Fruit fly (Drosophila melanogaster) whole organism, prepupa: ENCODE results near the gene CG31371.

Source experiments
- Blimp-1 ChIP-seq: fragments of 200-800 bp; sonication (Bioruptor generic); optimal IDR thresholded peaks from 3 replicates; lab custom pipeline; 2017; ENCODE audit warnings: missing biosample characterization, missing genetic modification characterization, mild to moderate bottlenecking, moderate library complexity, missing genetic modification reagents
- CG10631 ChIP-seq: fragments of 200-800 bp; sonication (Bioruptor generic); optimal IDR thresholded peaks from 2 replicates; lab custom pipeline; 2016; ENCODE audit warnings: missing biosample characterization, missing genetic modification characterization
- CG10669 ChIP-seq: fragments of 200-800 bp; sonication (Bioruptor generic); optimal IDR thresholded peaks from 3 replicates; lab custom pipeline; 2018; ENCODE audit warnings: missing biosample characterization, mild to moderate bottlenecking, missing genetic modification characterization, moderate library complexity
- CG11294 ChIP-seq: fragments of 200-800 bp; sonication (Bioruptor generic); IDR thresholded peaks from 2 replicates; pipeline ENCODE4 v1.3.6; 2022; ENCODE audit warnings: missing biosample characterization, missing genetic modification characterization
- CG11762 ChIP-seq: fragments of 200-800 bp; sonication (Bioruptor generic); optimal IDR thresholded peaks from 3 replicates; lab custom pipeline; 2016; ENCODE audit warnings: missing biosample characterization, missing genetic modification characterization; ENCODE audit not compliant: insufficient read depth
- CG15336 ChIP-seq: fragments of 200-800 bp; sonication (Bioruptor generic); IDR thresholded peaks from 2 replicates; pipeline ENCODE4 v1.3.6; 2022; ENCODE audit warnings: missing biosample characterization, missing genetic modification characterization
- CG1621 ChIP-seq: fragments of 200-800 bp; sonication (Bioruptor generic); optimal IDR thresholded peaks from 3 replicates; lab custom pipeline; 2018; ENCODE audit warnings: missing biosample characterization, mild to moderate bottlenecking, missing genetic modification characterization
- CG16779 ChIP-seq: fragments of 200-800 bp; sonication (Bioruptor generic); optimal IDR thresholded peaks from 3 replicates; lab custom pipeline; 2017; ENCODE audit warnings: missing biosample characterization, mild to moderate bottlenecking, missing genetic modification characterization
- CG3032 ChIP-seq: fragments of 200-800 bp; optimal IDR thresholded peaks from 2 replicates; lab custom pipeline; 2019; ENCODE audit warnings: missing biosample characterization, mild to moderate bottlenecking, missing genetic modification characterization, moderate library complexity
- CG31627 ChIP-seq: fragments of 200-800 bp; sonication (Bioruptor generic); optimal IDR thresholded peaks from 3 replicates; lab custom pipeline; 2016; ENCODE audit warnings: missing biosample characterization, missing genetic modification characterization
- CG32006 ChIP-seq: fragments of 200-800 bp; sonication (Bioruptor generic); optimal IDR thresholded peaks from 3 replicates; lab custom pipeline; 2017; ENCODE audit warnings: missing biosample characterization, mild to moderate bottlenecking, missing genetic modification characterization
- CG34406 ChIP-seq: fragments of 200-800 bp; sonication (Bioruptor generic); optimal IDR thresholded peaks from 3 replicates; lab custom pipeline; 2016; ENCODE audit warnings: missing biosample characterization, missing genetic modification characterization
- CG3919 ChIP-seq: fragments of 200-800 bp; sonication (Bioruptor generic); optimal IDR thresholded peaks from 3 replicates; lab custom pipeline; 2016; ENCODE audit warnings: missing biosample characterization, missing genetic modification characterization
- CG4318 ChIP-seq: fragments of 200-800 bp; sonication (Bioruptor generic); optimal IDR thresholded peaks from 3 replicates; lab custom pipeline; 2017; ENCODE audit warnings: missing biosample characterization, mild to moderate bottlenecking, missing genetic modification characterization
- CG6276 ChIP-seq: fragments of 200-800 bp; sonication (Bioruptor generic); optimal IDR thresholded peaks from 2 replicates; lab custom pipeline; 2017; ENCODE audit warnings: missing biosample characterization, mild to moderate bottlenecking, missing genetic modification characterization
- CG6792 ChIP-seq: fragments of 200-800 bp; sonication (Bioruptor generic); optimal IDR thresholded peaks from 3 replicates; lab custom pipeline; 2016; ENCODE audit warnings: missing biosample characterization, missing genetic modification characterization
- CG6808 ChIP-seq: fragments of 200-800 bp; sonication (Bioruptor generic); optimal IDR thresholded peaks from 3 replicates; lab custom pipeline; 2017; ENCODE audit warnings: missing biosample characterization, missing genetic modification characterization, mild to moderate bottlenecking, moderate library complexity, missing genetic modification reagents
- CG6854 ChIP-seq: fragments of 200-800 bp; sonication (Bioruptor generic); optimal IDR thresholded peaks from 2 replicates; lab custom pipeline; 2017; ENCODE audit warnings: missing biosample characterization, mild to moderate bottlenecking, missing genetic modification characterization
- CG7368 ChIP-seq: fragments of 200-800 bp; sonication (Bioruptor generic); optimal IDR thresholded peaks from 3 replicates; lab custom pipeline; 2016; ENCODE audit warnings: missing biosample characterization, missing genetic modification characterization
- CG8119 ChIP-seq: fragments of 200-800 bp; sonication (Bioruptor generic); IDR thresholded peaks from 3 replicates; pipeline ENCODE4 v1.3.6; 2022; ENCODE audit warnings: missing biosample characterization, missing genetic modification characterization
- CG8319 ChIP-seq: fragments of 200-800 bp; sonication (Bioruptor generic); optimal IDR thresholded peaks from 3 replicates; lab custom pipeline; 2016; ENCODE audit warnings: missing biosample characterization, missing genetic modification characterization
- CG8632 ChIP-seq: fragments of 200-800 bp; sonication (Bioruptor generic); optimal IDR thresholded peaks from 3 replicates; lab custom pipeline; 2016; ENCODE audit warnings: missing biosample characterization, missing genetic modification characterization
- CG9139 ChIP-seq: fragments of 200-800 bp; sonication (Bioruptor generic); optimal IDR thresholded peaks from 3 replicates; lab custom pipeline; 2017; ENCODE audit warnings: missing biosample characterization, mild to moderate bottlenecking, missing genetic modification characterization
- Eip75B ChIP-seq: fragments of 200-800 bp; sonication (Bioruptor generic); optimal IDR thresholded peaks from 3 replicates; lab custom pipeline; 2016; ENCODE audit warnings: missing biosample characterization, missing genetic modification characterization
- Eip78C ChIP-seq: fragments of 200-800 bp; sonication (Bioruptor generic); peaks from one replicate; lab custom pipeline; 2016; ENCODE audit warnings: missing biosample characterization, missing genetic modification characterization
- Eip93F ChIP-seq: fragments of 200-800 bp; sonication (Bioruptor generic); optimal IDR thresholded peaks from 2 replicates; lab custom pipeline; 2016; ENCODE audit warnings: missing biosample characterization, mild to moderate bottlenecking, missing genetic modification characterization
- Ets21C ChIP-seq: fragments of 200-800 bp; sonication (Bioruptor generic); optimal IDR thresholded peaks from 3 replicates; lab custom pipeline; 2016; ENCODE audit warnings: missing biosample characterization, missing genetic modification characterization
- Ets96B ChIP-seq: fragments of 200-800 bp; optimal IDR thresholded peaks from 2 replicates; lab custom pipeline; 2019; ENCODE audit warnings: missing biosample characterization, mild to moderate bottlenecking, missing genetic modification characterization, moderate library complexity
- Gug ChIP-seq: fragments of 200-800 bp; sonication (Bioruptor generic); IDR thresholded peaks from 2 replicates; pipeline ENCODE4 v1.3.6; 2022; ENCODE audit warnings: missing biosample characterization, missing genetic modification characterization
- Hr38 ChIP-seq: sonication (Bioruptor generic); optimal IDR thresholded peaks from 2 replicates; lab custom pipeline; 2016; ENCODE audit warnings: missing biosample characterization, missing genetic modification characterization
- Hr39 ChIP-seq: fragments of 200-800 bp; sonication (Bioruptor generic); optimal IDR thresholded peaks from 2 replicates; lab custom pipeline; 2016; ENCODE audit warnings: missing biosample characterization, missing genetic modification characterization
- Lpt ChIP-seq: fragments of 200-800 bp; sonication (Bioruptor generic); optimal IDR thresholded peaks from 3 replicates; lab custom pipeline; 2016; ENCODE audit warnings: missing biosample characterization, missing genetic modification characterization
- Smox ChIP-seq: fragments of 200-800 bp; sonication (Bioruptor generic); optimal IDR thresholded peaks from 3 replicates; lab custom pipeline; 2016; ENCODE audit warnings: missing biosample characterization, missing genetic modification characterization
- Sox102F ChIP-seq: fragments of 200-800 bp; sonication (Bioruptor generic); optimal IDR thresholded peaks from 2 replicates; lab custom pipeline; 2016; ENCODE audit warnings: missing biosample characterization, mild to moderate bottlenecking, missing genetic modification characterization
- Sox14 ChIP-seq: fragments of 200-800 bp; sonication (Bioruptor generic); optimal IDR thresholded peaks from 3 replicates; lab custom pipeline; 2016; ENCODE audit warnings: missing biosample characterization, missing genetic modification characterization
- Sox15 ChIP-seq: fragments of 200-800 bp; sonication (Bioruptor generic); optimal IDR thresholded peaks from 3 replicates; lab custom pipeline; 2016; ENCODE audit warnings: missing biosample characterization, missing genetic modification characterization
- achi ChIP-seq: fragments of 200-800 bp; sonication (Bioruptor generic); optimal IDR thresholded peaks from 3 replicates; lab custom pipeline; 2016; ENCODE audit warnings: missing biosample characterization, missing genetic modification characterization
- acj6 ChIP-seq: fragments of 200-800 bp; sonication (Bioruptor generic); optimal IDR thresholded peaks from 3 replicates; lab custom pipeline; 2016; ENCODE audit warnings: missing biosample characterization, missing genetic modification characterization
- cyc ChIP-seq: fragments of 200-800 bp; sonication (Bioruptor generic); optimal IDR thresholded peaks from 3 replicates; lab custom pipeline; 2016; ENCODE audit warnings: missing biosample characterization, missing genetic modification characterization
- dac ChIP-seq: fragments of 200-800 bp; sonication (Bioruptor generic); optimal IDR thresholded peaks from 2 replicates; lab custom pipeline; 2017; ENCODE audit warnings: missing biosample characterization, mild to moderate bottlenecking, missing genetic modification characterization
- eg ChIP-seq: fragments of 200-800 bp; sonication (Bioruptor generic); IDR thresholded peaks from 3 replicates; pipeline ENCODE4 v1.3.6; 2022; ENCODE audit warnings: missing biosample characterization, missing genetic modification characterization
- esn ChIP-seq: fragments of 200-800 bp; sonication (Bioruptor generic); optimal IDR thresholded peaks from 2 replicates; lab custom pipeline; 2016; ENCODE audit warnings: missing biosample characterization, mild to moderate bottlenecking, missing genetic modification characterization, moderate library complexity
- fd59A ChIP-seq: fragments of 200-800 bp; sonication (Bioruptor generic); optimal IDR thresholded peaks from 2 replicates; lab custom pipeline; 2017; ENCODE audit warnings: missing biosample characterization, mild to moderate bottlenecking, missing genetic modification characterization, missing genetic modification reagents
- fd85E ChIP-seq: fragments of 200-800 bp; sonication (Bioruptor generic); optimal IDR thresholded peaks from 3 replicates; lab custom pipeline; 2016; ENCODE audit warnings: missing biosample characterization, missing genetic modification characterization
- lz ChIP-seq: fragments of 200-800 bp; sonication (Bioruptor generic); optimal IDR thresholded peaks from 3 replicates; lab custom pipeline; 2016; ENCODE audit warnings: missing biosample characterization, missing genetic modification characterization
- net ChIP-seq: fragments of 200-800 bp; sonication (Bioruptor generic); optimal IDR thresholded peaks from 3 replicates; lab custom pipeline; 2016; ENCODE audit warnings: missing biosample characterization, missing genetic modification characterization
- pdm3 ChIP-seq: fragments of 200-800 bp; sonication (Bioruptor generic); optimal IDR thresholded peaks from 3 replicates; lab custom pipeline; 2016; ENCODE audit warnings: missing biosample characterization, missing genetic modification characterization
- salr ChIP-seq, 2 experiments: fragments of 200-800 bp; sonication (Bioruptor generic); optimal IDR thresholded peaks; 3 replicates each; lab custom pipeline; 2016 to 2018; ENCODE audit warnings: missing biosample characterization in 2 of 2, missing genetic modification characterization in 2 of 2, mild to moderate bottlenecking in 1 of 2
- ss ChIP-seq, 2 experiments: fragments of 200-800 bp; sonication (Bioruptor generic); optimal IDR thresholded peaks; 2 replicates in 1 of 2; 3 replicates in 1 of 2; lab custom pipeline; 2017 to 2018; ENCODE audit warnings: mild to moderate bottlenecking in 2 of 2, missing biosample characterization in 2 of 2, missing genetic modification characterization in 2 of 2, moderate library complexity in 1 of 2
- svp ChIP-seq: fragments of 200-800 bp; sonication (Bioruptor generic); peaks from one replicate; lab custom pipeline; 2016; ENCODE audit warnings: missing biosample characterization, missing genetic modification characterization
- vri ChIP-seq: fragments of 200-800 bp; sonication (Bioruptor generic); optimal IDR thresholded peaks from 3 replicates; lab custom pipeline; 2016; ENCODE audit warnings: missing biosample characterization, mild to moderate bottlenecking, missing genetic modification characterization

Gene CG31371

dm6 chr3R:30531989-30532653 lies 28.8 kb upstream of the CG31371 start, which contains the start of gene tmod:
Gene tmod (plus strand): TSS chr3R:30532607.
- TF ChIP-seq fd85E (GFP tag; lab: Kevin White, UChicago) (no peak), Gug (GFP tag; lab: Robert Waterston, UW) (peak; percentile 51), Hr38 (no peak), esn (GFP tag; lab: Kevin White, UChicago) (peak; percentile 36), CG6792 (GFP tag; lab: Kevin White, UChicago) (peak; percentile 31), CG34406 (GFP tag; lab: Kevin White, UChicago) (peak; percentile 3), salr (GFP tag; optimal IDR thresholded peaks at IDR 0.05; lab: Kevin White, UChicago) (peak in 1 of 2 experiments; percentile 34), CG10631 (GFP tag; lab: Kevin White, UChicago) (peak; percentile 58), CG11762 (GFP tag; lab: Kevin White, UChicago) (peak; percentile 19), CG8632 (GFP tag; lab: Kevin White, UChicago) (no peak), CG3919 (peak; percentile 59), Sox102F (GFP tag; lab: Kevin White, UChicago) (peak; percentile 24), Lpt (GFP tag; lab: Kevin White, UChicago) (peak; percentile 29), CG11294 (no peak), Eip75B (GFP tag; lab: Kevin White, UChicago) (peak; percentile 38), CG8119 (peak; percentile 69; the same call in 2 of the 3 replicates), CG10669 (peak; percentile 31), dac (GFP tag; lab: Kevin White, UChicago) (peak; percentile 45), Eip93F (GFP tag; lab: Kevin White, UChicago) (no peak), achi (peak; percentile 49), Ets21C (peak; percentile 15), fd59A (GFP tag; lab: Kevin White, UChicago) (no peak), CG1621 (peak; percentile 75), CG3032 (peak; percentile 13), CG8319 (no peak), Hr39 (GFP tag; lab: Kevin White, UChicago) (peak; percentile 26), CG6808 (GFP tag; lab: Kevin White, UChicago) (no peak), Sox15 (GFP tag; lab: Kevin White, UChicago) (no peak), CG9139 (GFP tag; lab: Kevin White, UChicago) (no peak), CG4318 (GFP tag; lab: Kevin White, UChicago) (peak; percentile 17), CG15336 (GFP tag; lab: Robert Waterston, UW) (peak; percentile 85), net (GFP tag; lab: Kevin White, UChicago) (peak; percentile 39), Eip78C (GFP tag; lab: Kevin White, UChicago) (peak; percentile 83), cyc (GFP tag; lab: Kevin White, UChicago) (peak; percentile 49), CG32006 (peak; percentile 67), Smox (peak; percentile 35), CG31627 (peak; percentile 34), CG7368 (GFP tag; lab: Kevin White, UChicago) (peak; percentile 19), ss (GFP tag; optimal IDR thresholded peaks at IDR 0.05; lab: Kevin White, UChicago) (no peak), CG16779 (peak; percentile 6), eg (GFP tag; lab: Robert Waterston, UW) (peak; percentile 72; the same call in 2 of the 3 replicates), acj6 (GFP tag; lab: Kevin White, UChicago) (peak; percentile 43), CG6854 (GFP tag; lab: Kevin White, UChicago) (peak; percentile 19), svp (GFP tag; lab: Kevin White, UChicago) (peak; percentile 66), Ets96B (tag; lab: Kevin White, UChicago) (peak; percentile 17), CG6276 (GFP tag; lab: Kevin White, UChicago) (peak; percentile 78), lz (GFP tag; lab: Kevin White, UChicago) (peak; percentile 42), Blimp-1 (no peak), pdm3 (GFP tag; lab: Kevin White, UChicago) (peak; percentile 59), Sox14 (GFP tag; lab: Kevin White, UChicago) (peak; percentile 51), vri (no peak)
